Worm (Caenorhabditis elegans): Measurements from ENCODE around the gene B0228.9.

- TF ChIP-seq zag-1 (tag; optimal IDR thresholded peaks at IDR 0.05): no peak
- TF ChIP-seq mdl-1 (tag; optimal IDR thresholded peaks at IDR 0.05): no peak
- no peak for TF ChIP-seq pqm-1 (tag; optimal IDR thresholded peaks at IDR 0.05)
These were observed 5.8 kb upstream of the B0228.9 start for ce11 chrII:7769254-7769653.

Data from whole organism, L3 larva.